ENCODE assay signal across 1 fruit fly cellular context in the genomic region with DNA sequence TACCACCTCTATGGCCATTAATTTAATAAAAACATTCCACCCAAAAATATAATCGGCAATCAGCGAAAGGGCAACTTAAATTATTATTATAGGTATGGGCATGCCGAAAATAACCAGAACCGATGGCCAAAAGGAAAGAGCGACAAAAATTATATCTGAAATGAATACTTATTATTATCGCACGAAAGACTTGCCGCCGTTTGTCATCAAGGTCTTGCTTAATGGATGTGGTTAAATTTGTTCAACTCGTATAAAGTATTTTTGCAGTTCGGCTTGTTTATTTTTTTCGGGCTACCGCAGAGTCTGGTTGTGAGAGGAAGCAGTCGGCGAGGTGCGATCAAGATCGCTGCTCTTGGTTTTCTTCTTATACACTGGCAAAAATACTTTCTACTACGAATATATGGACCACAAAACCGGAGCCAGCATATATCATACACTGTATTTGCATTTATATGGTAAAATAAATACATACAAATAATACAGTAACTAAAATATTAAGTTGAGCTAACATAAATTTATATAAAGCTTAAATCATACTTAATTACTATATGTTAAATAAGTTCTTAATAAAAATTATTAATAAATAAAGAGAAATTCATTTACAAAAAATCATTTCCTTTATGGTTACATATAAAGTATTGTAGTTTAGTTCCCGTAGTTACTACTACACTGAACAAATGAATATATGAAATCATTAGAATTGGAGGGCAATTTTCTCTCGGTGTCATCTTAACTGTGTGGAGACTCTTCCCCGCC.
A peak's percentile ranks its signal among the peaks of the same experiment; 100 is the strongest.
TF ChIP-seq lines count a peak whose summit lies in the region.

No protein-coding gene starts in this region.

TF ChIP-seq in whole organism, embryonic, 481 proteins besides CTCF, POLR2A, EP300 and RAD21 (continued from another document):
- peak; percentile 55 for TF ChIP-seq CG2712 (tag; optimal IDR thresholded peaks at IDR 0.05; lab: Kevin White, UChicago)
- TF ChIP-seq CG14710 (tag; optimal IDR thresholded peaks at IDR 0.05; lab: Kevin White, UChicago): peak; percentile 49
- peak; percentile 75 for TF ChIP-seq D19A (tag; optimal IDR thresholded peaks at IDR 0.05; lab: Kevin White, UChicago)
- no peak for TF ChIP-seq so (GFP tag; IDR thresholded peaks at IDR 0.05; lab: Robert Waterston, UW)
- no peak for TF ChIP-seq jumu (GFP tag; optimal IDR thresholded peaks at IDR 0.05; lab: Kevin White, UChicago)
- TF ChIP-seq croc (GFP tag; conservative IDR thresholded peaks at IDR 0.05; lab: Robert Waterston, UW): no peak
- no peak for TF ChIP-seq CG12942 (GFP tag; optimal IDR thresholded peaks at IDR 0.05; lab: Kevin White, UChicago)
- peak; percentile 49 for TF ChIP-seq CG18262 (tag; optimal IDR thresholded peaks at IDR 0.05; lab: Kevin White, UChicago)
- TF ChIP-seq CG1832 (GFP tag; optimal IDR thresholded peaks at IDR 0.05; lab: Kevin White, UChicago): no peak
- no peak for TF ChIP-seq al (GFP tag; IDR thresholded peaks at IDR 0.05; lab: Robert Waterston, UW)
- TF ChIP-seq vnd (GFP tag; IDR thresholded peaks at IDR 0.05; lab: Robert Waterston, UW; ENCODE audit: partially characterized antibody): no peak
- peak; percentile 45; the same call in 1 of the 3 replicates for TF ChIP-seq dysf (GFP tag; IDR thresholded peaks at IDR 0.05; lab: Robert Waterston, UW)
- peak; percentile 11 for TF ChIP-seq CG3281 (GFP tag; optimal IDR thresholded peaks at IDR 0.05; lab: Kevin White, UChicago)
- TF ChIP-seq CG10979 (tag; optimal IDR thresholded peaks at IDR 0.05; lab: Kevin White, UChicago): peak; percentile 40
- TF ChIP-seq ind (GFP tag; optimal IDR thresholded peaks at IDR 0.05; lab: Kevin White, UChicago): no peak
- peak; percentile 75 for TF ChIP-seq CG17361 (GFP tag; IDR thresholded peaks at IDR 0.05; lab: Robert Waterston, UW)
- TF ChIP-seq prd (optimal IDR thresholded peaks at IDR 0.05; lab: Kevin White, UChicago): no peak
- TF ChIP-seq prd (GFP tag; IDR thresholded peaks at IDR 0.05; lab: Robert Waterston, UW): peak; percentile 16; the same call in 1 of the 3 replicates
- peak; percentile 14 for TF ChIP-seq CG7556 (GFP tag; optimal IDR thresholded peaks at IDR 0.05; lab: Kevin White, UChicago)
- TF ChIP-seq Gug (GFP tag; IDR thresholded peaks at IDR 0.05; lab: Robert Waterston, UW): no peak
- no peak for TF ChIP-seq Fer1 (GFP tag; optimal IDR thresholded peaks at IDR 0.05; lab: Kevin White, UChicago)
- no peak for TF ChIP-seq en (GFP tag; optimal IDR thresholded peaks at IDR 0.05; lab: Kevin White, UChicago)
- peak; percentile 8 for TF ChIP-seq CoRest (tag; optimal IDR thresholded peaks at IDR 0.05; lab: Kevin White, UChicago)
- peak; percentile 32 for TF ChIP-seq CG10267 (tag; optimal IDR thresholded peaks at IDR 0.05; lab: Kevin White, UChicago)
- TF ChIP-seq gem (tag; optimal IDR thresholded peaks at IDR 0.05; lab: Kevin White, UChicago): peak; percentile 47
- no peak for TF ChIP-seq ewg (GFP tag; optimal IDR thresholded peaks at IDR 0.05; lab: Kevin White, UChicago)
- peak; percentile 9 for TF ChIP-seq CG2678 (tag; optimal IDR thresholded peaks at IDR 0.05; lab: Kevin White, UChicago)
- no peak for TF ChIP-seq Mad (GFP tag; optimal IDR thresholded peaks at IDR 0.05; lab: Kevin White, UChicago)
